Worm (Caenorhabditis elegans): ENCODE results near the gene ZK1236.1.

Gene ZK1236.1

DNA sequence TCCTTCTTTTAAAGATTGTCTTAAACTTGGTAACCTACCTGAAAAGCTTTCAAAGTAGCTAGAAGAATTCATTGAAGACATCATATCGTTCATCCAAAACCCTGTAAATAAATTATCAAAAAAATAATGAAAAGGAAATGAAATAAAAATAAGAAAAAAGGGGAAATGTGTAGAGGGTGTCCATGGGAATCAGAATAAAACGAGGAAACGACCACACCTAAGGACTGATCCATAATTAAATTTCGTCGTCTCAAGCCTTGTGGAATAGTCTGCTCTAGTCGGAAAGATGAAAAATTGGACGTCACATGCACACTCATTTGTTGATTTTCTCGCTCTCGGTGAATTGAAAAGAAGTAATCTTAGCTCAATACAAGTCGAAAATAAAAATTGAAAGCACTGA lies 6.0 kb downstream of the ZK1236.1 start, which contains the start of gene ZK1236.9:
Gene ZK1236.9, minus strand, starts transcription at position 101 of the 400 bp plus-strand sequence.
- no peak for TF ChIP-seq hmbx-1 (tag; optimal IDR thresholded peaks at IDR 0.05)
- TF ChIP-seq tra-4 (tag; optimal IDR thresholded peaks at IDR 0.05), result no peak
- TF ChIP-seq tbx-11 (GFP tag; IDR thresholded peaks at IDR 0.05), result no peak
- TF ChIP-seq sea-1 (GFP tag; conservative IDR thresholded peaks at IDR 0.05), result no peak
- no peak for TF ChIP-seq B0310.2 (tag; optimal IDR thresholded peaks at IDR 0.05)

DNA sequence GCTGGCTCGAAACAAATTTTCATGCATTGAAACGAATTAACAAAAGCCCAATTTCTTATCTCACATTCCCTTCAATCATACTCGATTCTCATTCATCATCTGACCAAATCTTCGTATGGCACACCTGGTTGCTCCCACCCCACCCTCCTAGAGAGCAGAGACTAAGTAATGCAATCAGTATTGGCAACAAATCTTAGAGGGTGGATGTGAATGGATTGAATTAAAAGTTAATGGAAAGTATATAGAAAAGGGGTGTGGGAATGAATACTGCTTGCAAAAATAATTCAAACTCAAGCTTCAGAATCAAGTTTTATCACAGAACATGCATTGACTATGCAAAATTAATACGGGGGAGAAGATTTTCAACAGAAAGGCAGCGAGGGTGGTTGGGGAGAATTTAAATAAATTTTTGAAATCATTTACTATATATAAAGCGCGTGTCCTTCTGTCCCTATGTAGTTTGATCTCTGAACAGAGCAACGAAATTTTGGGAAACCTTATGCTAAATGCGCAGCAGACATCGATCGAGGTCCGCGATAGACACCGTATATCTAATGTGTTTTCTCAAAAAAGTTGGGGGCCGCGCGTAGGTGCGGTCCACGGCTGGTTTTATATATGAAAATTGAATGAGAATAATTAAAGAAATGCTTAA lies 8.8 kb downstream of the ZK1236.1 start:
- TF ChIP-seq F13C5.2 (tag; optimal IDR thresholded peaks at IDR 0.05) (no peak), ceh-13 (GFP tag; optimal IDR thresholded peaks at IDR 0.05) (no peak), hmg-4 (GFP tag; optimal IDR thresholded peaks at IDR 0.05) (no peak), tbx-37 (GFP tag; conservative IDR thresholded peaks at IDR 0.05) (no peak), flt-1 (GFP tag; IDR thresholded peaks at IDR 0.05) (no peak), ets-7 (tag; optimal IDR thresholded peaks at IDR 0.05) (no peak), sea-1 (GFP tag; conservative IDR thresholded peaks at IDR 0.05) (no peak), ama-1 (optimal IDR thresholded peaks at IDR 0.05) (no peak), ceh-36 (tag; optimal IDR thresholded peaks at IDR 0.05) (no peak), B0310.2 (tag; optimal IDR thresholded peaks at IDR 0.05) (no peak), hmbx-1 (tag; optimal IDR thresholded peaks at IDR 0.05) (no peak), tra-4 (tag; optimal IDR thresholded peaks at IDR 0.05) (no peak), pes-1 (GFP tag; IDR thresholded peaks at IDR 0.05) (no peak), tbx-11 (GFP tag; IDR thresholded peaks at IDR 0.05) (no peak), hnd-1 (tag; optimal IDR thresholded peaks at IDR 0.05) (no peak), aly-1 (tag; optimal IDR thresholded peaks at IDR 0.05) (no peak), scrt-1 (GFP tag; IDR thresholded peaks at IDR 0.05) (no peak)

DNA sequence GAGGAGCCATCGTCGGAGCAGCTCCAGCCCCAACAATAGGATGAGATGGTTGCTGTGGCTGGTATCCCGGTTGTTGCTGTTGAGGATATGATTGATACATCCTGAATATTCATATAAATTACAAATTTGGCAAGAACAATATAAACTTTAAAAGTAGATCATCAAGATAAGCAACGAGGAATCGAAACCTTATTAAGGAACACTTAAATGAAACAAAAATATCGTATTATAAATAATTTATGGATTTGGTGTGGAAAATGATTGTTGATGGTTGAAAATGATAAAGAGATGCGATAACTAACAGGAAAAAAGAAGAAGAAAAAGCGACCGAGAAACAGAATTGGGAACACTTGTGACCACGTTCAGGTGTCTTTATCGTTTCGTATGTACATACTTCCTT lies 10.2 kb downstream of the ZK1236.1 start, which contains the start of gene pqn-96:
Gene pqn-96, minus strand, starts transcription at position 101 of the 400 bp plus-strand sequence.
- TF ChIP-seq ceh-13 (GFP tag; optimal IDR thresholded peaks at IDR 0.05) (no peak), F13C5.2 (tag; optimal IDR thresholded peaks at IDR 0.05) (no peak), scrt-1 (GFP tag; IDR thresholded peaks at IDR 0.05) (no peak), sea-1 (GFP tag; conservative IDR thresholded peaks at IDR 0.05) (no peak), ceh-36 (tag; optimal IDR thresholded peaks at IDR 0.05) (no peak)

DNA sequence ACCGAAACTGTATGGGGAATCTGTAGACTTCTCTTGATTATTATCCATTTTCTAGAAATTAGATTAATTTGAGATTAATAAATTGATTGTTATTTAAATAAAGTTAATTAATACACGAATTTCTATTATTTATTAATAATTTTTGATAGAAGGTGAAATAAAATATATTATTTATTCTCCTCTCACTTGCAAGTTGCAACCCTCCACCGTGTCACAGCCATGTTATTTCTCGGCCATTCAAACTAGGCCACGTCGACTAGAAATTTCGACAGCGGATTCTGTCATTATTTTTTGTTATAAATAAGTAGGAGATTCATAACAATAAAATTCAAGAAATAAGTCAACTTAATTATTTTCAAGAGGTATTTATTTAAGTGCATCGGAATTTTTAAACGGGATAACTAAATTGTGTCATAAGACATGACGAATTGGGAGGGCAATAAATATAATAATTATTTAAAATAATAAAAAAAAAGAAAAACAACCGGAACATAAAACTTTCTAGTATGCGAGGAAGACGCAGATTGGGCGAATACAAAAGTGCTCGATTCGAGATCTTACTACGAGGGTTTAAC lies 14.5 kb downstream of the ZK1236.1 start, which contains the start of gene ufbp-1:
Gene ufbp-1, minus strand, starts transcription at position 51 of the 575 bp plus-strand sequence.
- no peak for TF ChIP-seq tra-4 (tag; optimal IDR thresholded peaks at IDR 0.05)
- 0 out of 2 replicates have a peak, but pooled peaks have one; percentile 17 for TF ChIP-seq sea-1 (GFP tag; conservative IDR thresholded peaks at IDR 0.05)

DNA sequence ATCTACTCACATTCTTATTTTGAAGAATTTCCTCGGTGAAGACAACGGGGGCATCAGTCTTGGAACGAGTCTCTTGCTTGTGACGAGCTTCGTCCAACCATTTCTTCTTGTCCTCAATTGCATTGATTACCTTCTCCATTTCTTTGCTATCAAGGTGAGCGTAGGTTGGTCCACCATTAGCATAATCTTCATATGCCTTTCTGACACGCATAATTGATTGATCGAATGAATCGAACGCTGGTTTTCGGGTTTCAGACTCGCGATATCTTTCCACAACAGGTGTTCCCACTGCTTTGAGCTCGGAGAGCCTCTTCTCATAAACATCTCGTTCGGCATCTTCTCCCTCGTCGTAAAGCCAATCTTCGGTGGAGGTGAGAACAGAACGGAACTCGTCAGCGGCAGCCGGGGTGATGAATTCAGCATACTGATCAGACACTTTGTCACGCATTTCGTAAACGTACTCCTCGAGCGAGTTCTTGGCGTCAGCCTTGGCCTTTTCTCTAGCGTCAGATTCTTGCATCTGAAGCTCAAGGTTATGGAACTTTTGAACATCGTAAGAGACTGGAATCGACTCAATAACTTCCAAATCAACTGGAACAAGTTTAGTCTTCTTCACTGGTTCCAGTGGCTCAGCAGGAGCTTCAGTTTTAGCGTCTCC lies 15.5 kb downstream of the ZK1236.1 start:
- no peak for TF ChIP-seq pes-1 (GFP tag; IDR thresholded peaks at IDR 0.05)
- TF ChIP-seq ceh-13 (GFP tag; optimal IDR thresholded peaks at IDR 0.05), result no peak
- TF ChIP-seq tbx-11 (GFP tag; IDR thresholded peaks at IDR 0.05), result no peak
- TF ChIP-seq ceh-36 (tag; optimal IDR thresholded peaks at IDR 0.05), result no peak
- TF ChIP-seq aly-1 (tag; optimal IDR thresholded peaks at IDR 0.05), result no peak
- no peak for TF ChIP-seq B0310.2 (tag; optimal IDR thresholded peaks at IDR 0.05)
- no peak for TF ChIP-seq hnd-1 (tag; optimal IDR thresholded peaks at IDR 0.05)
- no peak for TF ChIP-seq hmg-4 (GFP tag; optimal IDR thresholded peaks at IDR 0.05)
- TF ChIP-seq scrt-1 (GFP tag; IDR thresholded peaks at IDR 0.05), result no peak
- no peak for TF ChIP-seq flt-1 (GFP tag; IDR thresholded peaks at IDR 0.05)
- TF ChIP-seq tra-4 (tag; optimal IDR thresholded peaks at IDR 0.05), result no peak
- no peak for TF ChIP-seq sea-1 (GFP tag; conservative IDR thresholded peaks at IDR 0.05)

DNA sequence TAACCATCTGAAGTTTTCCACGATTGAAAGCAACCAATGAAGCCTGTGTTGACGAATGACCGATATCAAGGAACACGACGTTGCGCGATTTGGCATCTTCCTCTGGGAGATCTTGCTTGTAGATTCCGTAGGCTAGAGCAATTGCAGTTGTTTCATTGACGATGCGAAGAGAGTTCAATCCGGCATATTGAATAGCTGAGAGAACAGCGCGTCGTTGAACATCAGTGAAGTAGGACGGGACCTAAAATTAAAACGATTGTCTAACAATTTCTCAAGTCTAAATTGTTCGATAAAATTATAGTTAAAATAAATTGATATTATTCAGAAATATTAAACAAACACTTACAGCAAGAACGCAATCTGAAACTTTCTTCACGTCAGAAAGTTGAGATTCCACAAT lies 17.0 kb downstream of the ZK1236.1 start:
- TF ChIP-seq sea-1 (GFP tag; conservative IDR thresholded peaks at IDR 0.05), result no peak
- TF ChIP-seq ceh-36 (tag; optimal IDR thresholded peaks at IDR 0.05), result no peak
- no peak for TF ChIP-seq aly-1 (tag; optimal IDR thresholded peaks at IDR 0.05)

DNA sequence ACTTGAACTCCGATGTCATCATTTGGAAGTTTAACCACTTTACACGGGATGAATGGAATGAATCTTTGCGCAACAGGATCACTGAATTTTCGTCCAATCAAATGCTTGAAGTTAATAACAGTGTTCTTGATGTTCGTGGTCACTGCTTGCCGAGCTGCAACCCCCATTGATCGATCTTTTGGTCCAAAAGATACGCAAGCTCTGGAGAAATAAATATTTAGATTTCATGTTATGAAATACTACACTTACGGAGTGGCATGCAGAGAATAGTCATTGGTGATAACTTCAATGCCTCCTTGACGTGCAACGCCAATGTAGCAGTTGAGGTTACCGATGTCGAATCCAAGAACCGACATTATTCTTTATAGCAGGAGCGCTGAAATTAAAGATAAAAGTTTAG lies 17.4 kb downstream of the ZK1236.1 start, which contains the start of gene hsp-110:
Gene hsp-110, minus strand, starts transcription at position 376 of the 400 bp plus-strand sequence.
- no peak for TF ChIP-seq sea-1 (GFP tag; conservative IDR thresholded peaks at IDR 0.05)
- TF ChIP-seq hmbx-1 (tag; optimal IDR thresholded peaks at IDR 0.05), result no peak
- TF ChIP-seq B0310.2 (tag; optimal IDR thresholded peaks at IDR 0.05), result no peak
- TF ChIP-seq ama-1 (optimal IDR thresholded peaks at IDR 0.05), result peak; percentile 13
- no peak for TF ChIP-seq tbx-37 (GFP tag; conservative IDR thresholded peaks at IDR 0.05)

DNA sequence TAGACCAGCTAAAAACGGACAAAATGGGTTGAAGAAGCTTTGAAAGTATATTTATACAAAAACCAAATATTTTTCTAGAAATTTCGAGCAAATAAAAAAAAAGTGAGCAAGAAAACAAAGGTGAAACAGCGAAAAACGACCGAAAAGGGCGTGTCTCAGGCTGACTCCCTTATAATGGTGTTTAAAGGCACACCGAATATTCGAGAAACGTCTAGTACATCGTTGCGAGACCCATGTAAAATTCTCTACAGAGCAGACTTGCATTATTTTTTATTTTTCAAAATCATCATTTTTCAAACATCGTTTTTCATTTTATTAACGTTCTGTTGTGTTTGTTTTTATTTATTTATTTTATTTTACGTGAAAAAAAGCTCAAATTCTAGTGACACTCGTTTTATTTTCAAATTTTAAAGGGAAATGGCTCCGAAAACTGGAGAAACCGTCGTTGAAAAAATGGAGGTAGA lies 17.9 kb downstream of the ZK1236.1 start, which contains the start of gene rpn-3:
Gene rpn-3, plus strand, starts transcription at position 414 of the 464 bp plus-strand sequence.
- TF ChIP-seq pes-1 (GFP tag; IDR thresholded peaks at IDR 0.05), result 0 out of 2 replicates have a peak, but pooled peaks have one; percentile 27
- TF ChIP-seq F13C5.2 (tag; optimal IDR thresholded peaks at IDR 0.05), result peak; percentile 84
- TF ChIP-seq tbx-11 (GFP tag; IDR thresholded peaks at IDR 0.05), result no peak

All from whole organism, early embryonic.